Worm (Caenorhabditis elegans): Measurements from ENCODE around the gene M03A8.3.

- no peak for TF ChIP-seq lim-6 (tag; optimal IDR thresholded peaks at IDR 0.05)
- no peak for TF ChIP-seq nhr-11 (tag; optimal IDR thresholded peaks at IDR 0.05)
- no peak for TF ChIP-seq syd-9 (tag; optimal IDR thresholded peaks at IDR 0.05)
- TF ChIP-seq ama-1 (optimal IDR thresholded peaks at IDR 0.05) = no peak
- no peak for TF ChIP-seq pha-4 (tag; optimal IDR thresholded peaks at IDR 0.05)
- no peak for TF ChIP-seq ceh-48 (tag; optimal IDR thresholded peaks at IDR 0.05)
- no peak for TF ChIP-seq ref-2 (tag; optimal IDR thresholded peaks at IDR 0.05)
- TF ChIP-seq nfya-1 (tag; optimal IDR thresholded peaks at IDR 0.05) = no peak
These were observed 8.9 kb upstream of the M03A8.3 start, which contains the start of gene asp-3 for ce11 chrX:6790986-6791385.

Measured in whole organism, late embryonic.